Fruit fly (Drosophila melanogaster): ENCODE data around the gene if.

The if gene

dm6 chrX:16703747-16704146 lies 79.5 kb downstream of the if start, which contains the start of the genes CG9673 and CG4653 (continued):
- no peak for TF ChIP-seq CG3995 (GFP tag; optimal IDR thresholded peaks at IDR 0.05)
- peak; percentile 6 for TF ChIP-seq Med (GFP tag)
- TF ChIP-seq sug (tag; optimal IDR thresholded peaks at IDR 0.05) = peak; percentile 51
- no peak for TF ChIP-seq CG7372 (GFP tag; IDR thresholded peaks at IDR 0.05)
- no peak for TF ChIP-seq CG11247 (GFP tag; IDR thresholded peaks at IDR 0.05)
- no peak for TF ChIP-seq CG2199 (GFP tag; IDR thresholded peaks at IDR 0.05)
- TF ChIP-seq CG13894 (tag; optimal IDR thresholded peaks at IDR 0.05) = no peak
- TF ChIP-seq CG6175 (GFP tag; IDR thresholded peaks at IDR 0.05) = no peak
- no peak for TF ChIP-seq CG14441 (GFP tag; IDR thresholded peaks at IDR 0.05)
- peak; percentile 62 for TF ChIP-seq cwo (GFP tag; optimal IDR thresholded peaks at IDR 0.05)
- no peak for TF ChIP-seq CG6683 (GFP tag; optimal IDR thresholded peaks at IDR 0.05)
- no peak for TF ChIP-seq Nf-YB (GFP tag; optimal IDR thresholded peaks at IDR 0.05)
- no peak for TF ChIP-seq croc (GFP tag; conservative IDR thresholded peaks at IDR 0.05)
